Fruit fly (Drosophila melanogaster) whole organism, embryonic: Measurements from ENCODE around the gene CG10383.

ENCODE experiments used
- ATbp ChIP-seq: fragments of 200-800 bp; sonication (Bioruptor generic); optimal IDR thresholded peaks from 2 replicates; lab custom pipeline; 2017; ENCODE audit warnings: missing biosample characterization, mild to moderate bottlenecking, missing genetic modification characterization, missing genetic modification reagents
- Blimp-1 ChIP-seq: fragments of 200-800 bp; sonication (Bioruptor generic); optimal IDR thresholded peaks from 3 replicates; lab custom pipeline; 2018; ENCODE audit warnings: missing biosample characterization, missing genetic modification characterization, mild to moderate bottlenecking, moderate library complexity, missing genetic modification reagents
- CG10366 ChIP-seq: fragments of 200-800 bp; sonication (Bioruptor generic); IDR thresholded peaks from 2 replicates; pipeline ENCODE4 v1.3.6; 2022; ENCODE audit warnings: missing biosample characterization, missing genetic modification characterization
- CG10959 ChIP-seq: fragments of 200-800 bp; sonication (Bioruptor generic); IDR thresholded peaks from 2 replicates; pipeline ENCODE4 v1.3.6; 2022; ENCODE audit warnings: missing biosample characterization, missing genetic modification characterization
- CG11093 ChIP-seq: fragments of 200-800 bp; sonication (Bioruptor generic); IDR thresholded peaks from 3 replicates; pipeline ENCODE4 v1.3.6; 2022; ENCODE audit warnings: missing biosample characterization, missing genetic modification characterization
- CG12942 ChIP-seq: fragments of 200-800 bp; sonication (Bioruptor generic); optimal IDR thresholded peaks from 3 replicates; lab custom pipeline; 2016; ENCODE audit warnings: missing biosample characterization, missing genetic modification characterization
- CG13287 ChIP-seq: fragments of 200-800 bp; sonication (Bioruptor generic); IDR thresholded peaks from 2 replicates; pipeline ENCODE4 v1.3.6; 2022; ENCODE audit warnings: missing biosample characterization, missing genetic modification characterization; ENCODE audit not compliant: partially characterized antibody
- CG14860 ChIP-seq: fragments of 200-800 bp; sonication (Bioruptor generic); IDR thresholded peaks from 3 replicates; pipeline ENCODE4 v1.3.6; 2022; ENCODE audit warnings: missing biosample characterization, missing genetic modification characterization; ENCODE audit not compliant: partially characterized antibody
- CG17361 ChIP-seq: fragments of 200-800 bp; sonication (Bioruptor generic); IDR thresholded peaks from 3 replicates; pipeline ENCODE4 v1.3.6; 2022; ENCODE audit warnings: missing biosample characterization, missing genetic modification characterization
- CG1792 ChIP-seq: fragments of 200-800 bp; sonication (Bioruptor generic); optimal IDR thresholded peaks from 2 replicates; lab custom pipeline; 2016; ENCODE audit warnings: missing biosample characterization, missing genetic modification characterization
- CG2875 ChIP-seq: fragments of 200-800 bp; sonication (Bioruptor generic); optimal IDR thresholded peaks from 2 replicates; lab custom pipeline; 2017; ENCODE audit warnings: missing biosample characterization, mild to moderate bottlenecking, missing genetic modification characterization, missing genetic modification reagents
- CG31441 ChIP-seq: fragments of 200-800 bp; sonication (Bioruptor generic); IDR thresholded peaks from 2 replicates; pipeline ENCODE4 v1.3.6; 2022; ENCODE audit warnings: missing biosample characterization, missing genetic modification characterization
- CG3847 ChIP-seq: fragments of 200-800 bp; sonication (Bioruptor generic); IDR thresholded peaks from 2 replicates; pipeline ENCODE4 v1.3.6; 2022; ENCODE audit warnings: missing biosample characterization, missing genetic modification characterization
- CG4730 ChIP-seq: fragments of 200-800 bp; sonication (Bioruptor generic); IDR thresholded peaks from 2 replicates; pipeline ENCODE4 v1.3.6; 2022; ENCODE audit warnings: missing biosample characterization, missing genetic modification characterization
- CG8290 ChIP-seq, 3 experiments: fragments of 200-800 bp; sonication (Bioruptor generic); optimal IDR thresholded peaks; 2 replicates each; lab custom pipeline; 2016 to 2019; ENCODE audit warnings: missing biosample characterization in 3 of 3, missing genetic modification characterization in 3 of 3, mild to moderate bottlenecking in 2 of 3, moderate library complexity in 1 of 3
- Hr39 ChIP-seq: fragments of >200 bp; optimal IDR thresholded peaks from 2 replicates; lab custom pipeline; 2017
- Hr51 ChIP-seq, 2 experiments: fragments of 200-800 bp; sonication (Bioruptor generic); optimal IDR thresholded peaks; 2 replicates in 1 of 2; 3 replicates in 1 of 2; lab custom pipeline; 2016 to 2018; ENCODE audit warnings: missing biosample characterization in 2 of 2, missing genetic modification characterization in 2 of 2, mild to moderate bottlenecking in 1 of 2, moderate library complexity in 1 of 2
- MESR4 ChIP-seq: fragments of 200-800 bp; sonication (Bioruptor generic); optimal IDR thresholded peaks from 2 replicates; lab custom pipeline; 2018; ENCODE audit warnings: missing biosample characterization, mild to moderate bottlenecking, missing genetic modification characterization, moderate library complexity
- Med ChIP-seq: fragments of 200-800 bp; sonication (Bioruptor generic); peaks from one replicate; lab custom pipeline; 2016; ENCODE audit warnings: missing biosample characterization, missing genetic modification characterization, mild to moderate bottlenecking, inconsistent platforms, moderate library complexity
- Pdp1 ChIP-seq, 2 experiments: fragments of 200-800 bp; sonication (Bioruptor generic); optimal IDR thresholded peaks; 3 replicates each; lab custom pipeline; 2016; ENCODE audit warnings: missing biosample characterization in 2 of 2, missing genetic modification characterization in 2 of 2, mild to moderate bottlenecking in 1 of 2, moderate library complexity in 1 of 2
- YL-1 ChIP-seq: fragments of 200-800 bp; sonication (Bioruptor generic); optimal IDR thresholded peaks from 3 replicates; lab custom pipeline; 2017; ENCODE audit warnings: missing biosample characterization, mild to moderate bottlenecking, missing genetic modification characterization
- bab2 ChIP-seq: fragments of 200-800 bp; sonication (Bioruptor generic); optimal IDR thresholded peaks from 2 replicates; lab custom pipeline; 2016; ENCODE audit warnings: missing biosample characterization, missing genetic modification characterization
- crp ChIP-seq, 2 experiments: fragments of 200-800 bp; sonication (Bioruptor generic); optimal IDR thresholded peaks; 2 replicates in 1 of 2; 3 replicates in 1 of 2; lab custom pipeline; 2017; ENCODE audit warnings: missing biosample characterization in 2 of 2, missing genetic modification characterization in 2 of 2, mild to moderate bottlenecking in 1 of 2, moderate library complexity in 1 of 2
- dpn ChIP-seq, 2 experiments: fragments of 200-800 bp; sonication (Bioruptor generic); optimal IDR thresholded peaks; 3 replicates each; lab custom pipeline; 2016; ENCODE audit warnings: missing biosample characterization in 2 of 2, missing genetic modification characterization in 2 of 2
- gsb-n ChIP-seq: fragments of 200-800 bp; sonication (Bioruptor generic); optimal IDR thresholded peaks from 3 replicates; lab custom pipeline; 2018; ENCODE audit warnings: missing biosample characterization, mild to moderate bottlenecking, missing genetic modification characterization
- her ChIP-seq: fragments of 200-800 bp; sonication (Bioruptor generic); optimal IDR thresholded peaks from 2 replicates; lab custom pipeline; 2016; ENCODE audit warnings: missing biosample characterization, missing genetic modification characterization
- lmd ChIP-seq: fragments of 200-800 bp; sonication (Bioruptor generic); IDR thresholded peaks from 2 replicates; pipeline ENCODE4 v1.3.6; 2022; ENCODE audit warnings: missing biosample characterization, missing genetic modification characterization
- lola ChIP-seq, 3 experiments: fragments of >200 bp in 2 of 3; fragments of 200-800 bp in 1 of 3; sonication (Bioruptor generic) in 1 of 3; optimal IDR thresholded peaks; 2 replicates each; lab custom pipeline; 2017 to 2019; ENCODE audit warnings: missing biosample characterization in 3 of 3, missing genetic modification characterization in 3 of 3, mild to moderate bottlenecking in 1 of 3, moderate library complexity in 1 of 3
- row ChIP-seq: fragments of 200-800 bp; sonication (Bioruptor generic); IDR thresholded peaks from 3 replicates; pipeline ENCODE4 v1.3.6; 2022; ENCODE audit warnings: missing biosample characterization, missing genetic modification characterization
- sc ChIP-seq, 3 experiments: fragments of >200 bp in 2 of 3; fragments of 200-800 bp in 1 of 3; sonication (Bioruptor generic) in 1 of 3; optimal IDR thresholded peaks; 2 replicates in 2 of 3; 3 replicates in 1 of 3; lab custom pipeline; 2017; ENCODE audit warnings: mild to moderate bottlenecking in 1 of 3, missing biosample characterization in 1 of 3, missing genetic modification characterization in 1 of 3, missing genetic modification reagents in 1 of 3
- sd ChIP-seq: fragments of 200-800 bp; sonication (Bioruptor generic); optimal IDR thresholded peaks from 3 replicates; lab custom pipeline; 2018; ENCODE audit warnings: missing biosample characterization, mild to moderate bottlenecking, missing genetic modification characterization, moderate library complexity
- sens ChIP-seq: fragments of 200-800 bp; sonication (Bioruptor generic); peaks from one replicate; lab custom pipeline; 2016; ENCODE audit warnings: missing biosample characterization, missing genetic modification characterization
- seq ChIP-seq: fragments of 200-800 bp; sonication (Bioruptor generic); IDR thresholded peaks from 2 replicates; pipeline ENCODE4 v1.3.6; 2022; ENCODE audit warnings: missing biosample characterization, missing genetic modification characterization
- sim ChIP-seq: fragments of 200-800 bp; sonication (Bioruptor generic); IDR thresholded peaks from 2 replicates; pipeline ENCODE4 v1.3.6; 2022; ENCODE audit warnings: missing biosample characterization, missing genetic modification characterization
- slbo ChIP-seq: fragments of 200-800 bp; sonication (Bioruptor generic); IDR thresholded peaks from 2 replicates; pipeline ENCODE4 v1.3.6; 2022; ENCODE audit warnings: missing biosample characterization, missing genetic modification characterization
- stc ChIP-seq: fragments of 200-800 bp; sonication (Bioruptor generic); IDR thresholded peaks from 2 replicates; pipeline ENCODE4 v1.3.6; 2022; ENCODE audit warnings: missing biosample characterization, missing genetic modification characterization
- tll ChIP-seq, 2 experiments: fragments of 200-800 bp in 1 of 2; fragments of >200 bp in 1 of 2; sonication (Bioruptor generic) in 1 of 2; optimal IDR thresholded peaks; 2 replicates each; lab custom pipeline; 2017 to 2019; ENCODE audit warnings: missing biosample characterization in 2 of 2, missing genetic modification characterization in 2 of 2, mild to moderate bottlenecking in 1 of 2, moderate library complexity in 1 of 2
- trem ChIP-seq: fragments of 200-800 bp; optimal IDR thresholded peaks from 3 replicates; lab custom pipeline; 2019; ENCODE audit warnings: missing biosample characterization, mild to moderate bottlenecking, missing genetic modification characterization, moderate library complexity
- twi ChIP-seq: fragments of 200-800 bp; optimal IDR thresholded peaks from 2 replicates; lab custom pipeline; 2019; ENCODE audit warnings: missing biosample characterization, mild to moderate bottlenecking, missing genetic modification characterization, moderate library complexity
- unpg ChIP-seq: fragments of 200-800 bp; sonication (Bioruptor generic); optimal IDR thresholded peaks from 3 replicates; lab custom pipeline; 2018; ENCODE audit warnings: missing biosample characterization, mild to moderate bottlenecking, missing genetic modification characterization, moderate library complexity
- vvl ChIP-seq: fragments of 200-800 bp; sonication (Bioruptor generic); IDR thresholded peaks from 2 replicates; pipeline ENCODE4 v1.3.6; 2022; ENCODE audit warnings: missing biosample characterization, missing genetic modification characterization
- zen ChIP-seq: fragments of 200-800 bp; sonication (Bioruptor generic); optimal IDR thresholded peaks from 3 replicates; lab custom pipeline; 2018; ENCODE audit warnings: missing biosample characterization, mild to moderate bottlenecking, missing genetic modification characterization, moderate library complexity
- zfh2 ChIP-seq: fragments of 200-800 bp; sonication (Bioruptor generic); optimal IDR thresholded peaks from 2 replicates; lab custom pipeline; 2016; ENCODE audit warnings: missing biosample characterization, missing genetic modification characterization

Gene CG10383

DNA sequence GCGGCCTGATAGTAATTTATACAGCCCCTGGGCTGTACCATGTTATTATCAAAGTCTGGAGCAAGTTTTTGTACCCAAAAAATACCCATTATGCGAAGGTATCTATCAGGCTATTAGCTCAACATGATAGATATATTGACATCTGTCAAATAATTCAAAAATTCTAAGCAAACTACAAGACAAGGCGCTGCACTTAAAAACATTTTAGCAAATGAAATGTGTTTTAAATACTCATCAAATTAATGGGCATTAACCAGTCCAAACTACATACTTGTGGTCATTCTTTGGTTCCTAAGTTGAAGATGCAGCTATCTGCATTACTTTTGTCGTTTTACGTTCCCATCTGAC lies 42.1 kb downstream of the CG10383 start (continued):
- TF ChIP-seq dpn (GFP tag; optimal IDR thresholded peaks at IDR 0.05; lab: Kevin White, UChicago) (peak; percentile 26 to 66), YL-1 (GFP tag; lab: Kevin White, UChicago) (no peak), crp (GFP tag; optimal IDR thresholded peaks at IDR 0.05; lab: Kevin White, UChicago) (peak in 1 of 2 experiments; percentile 3), CG14860 (GFP tag; lab: Robert Waterston, UW) (no peak), gsb-n (tag; lab: Kevin White, UChicago) (peak; percentile 70)
- TF ChIP-seq, all 482 proteins: peak for 285

DNA sequence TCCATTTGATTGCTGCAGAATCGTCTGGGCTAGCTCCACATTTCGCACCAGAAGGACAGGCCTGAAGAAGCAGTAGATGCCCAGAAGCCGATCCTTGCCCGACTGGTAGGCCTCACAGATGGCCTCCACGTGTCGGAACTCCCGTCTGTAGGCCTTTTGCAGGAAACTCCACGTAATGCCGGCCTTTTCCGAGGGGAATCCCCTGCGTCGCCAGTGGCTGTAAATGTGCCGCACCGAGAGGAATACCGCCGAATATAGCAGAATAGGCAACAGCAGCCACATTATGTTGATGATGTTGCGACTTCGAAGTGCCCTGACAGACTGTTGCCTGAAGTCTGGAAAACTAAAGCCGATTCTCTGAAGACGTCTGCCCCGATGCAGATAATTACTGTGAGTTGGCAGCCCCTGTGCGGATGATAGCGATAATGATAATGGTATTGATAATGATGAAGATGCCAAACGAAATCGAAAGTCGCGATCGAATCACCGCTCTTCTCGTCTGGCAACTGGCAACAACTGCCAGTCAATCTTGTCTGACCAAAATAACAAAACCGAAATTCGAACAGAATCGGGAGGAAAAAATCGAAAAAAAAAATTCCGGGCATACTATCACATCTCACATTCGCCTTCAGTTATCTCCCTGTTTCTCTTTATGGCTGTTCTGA lies 42.6 kb downstream of the CG10383 start, which contains the start of gene Cyp310a1:
Gene Cyp310a1 (minus strand): TSS at position 348 of the 665 bp plus-strand sequence.
- TF ChIP-seq trem (tag; lab: Kevin White, UChicago): peak; percentile 48
- no peak for TF ChIP-seq CG10959
- TF ChIP-seq CG17361: no peak
- TF ChIP-seq twi (tag; lab: Kevin White, UChicago): peak; percentile 83
- peak; percentile 34 for TF ChIP-seq Med (GFP tag; lab: Kevin White, UChicago)

DNA sequence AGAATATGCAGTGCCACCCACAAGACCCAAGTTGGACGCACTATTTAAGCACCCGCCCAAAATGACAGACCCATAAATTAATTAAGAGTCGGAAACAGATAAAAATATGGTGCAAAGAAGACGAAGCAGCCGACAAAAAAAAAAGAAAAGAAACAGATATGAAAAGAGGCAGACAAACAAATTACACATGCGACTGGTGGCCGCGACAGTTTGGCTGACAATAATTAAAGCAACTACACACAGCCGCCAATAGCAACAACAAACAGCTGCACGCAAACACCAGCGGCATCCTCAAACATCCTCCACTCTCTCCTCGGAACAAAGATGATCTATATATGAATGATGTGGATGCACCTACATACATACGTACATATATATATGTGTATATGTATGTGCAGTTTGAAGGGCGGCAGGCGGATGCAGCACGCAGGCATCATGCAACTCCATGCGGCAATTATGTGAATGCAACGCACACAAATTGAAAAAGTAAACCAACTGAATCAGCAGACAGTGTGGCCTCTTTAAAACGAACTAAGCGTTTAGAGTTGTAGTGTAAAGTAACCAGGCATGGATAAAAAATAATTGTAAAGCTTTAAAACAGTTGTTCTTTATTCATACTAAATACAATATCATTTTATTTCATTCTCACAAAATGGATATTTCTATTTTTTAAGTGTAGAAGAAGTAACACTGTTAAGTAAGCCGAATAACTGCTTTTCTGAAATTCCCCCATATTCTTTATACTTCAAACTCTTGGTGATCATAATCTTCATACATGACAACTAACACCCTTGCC lies 47.3 kb downstream of the CG10383 start:
- TF ChIP-seq lmd: 0 out of 2 replicates have a peak, but pooled peaks have one; percentile 31
- no peak for TF ChIP-seq CG12942 (GFP tag; lab: Kevin White, UChicago)
- no peak for TF ChIP-seq CG11093 (GFP tag; lab: Robert Waterston, UW)
- TF ChIP-seq seq (GFP tag; lab: Robert Waterston, UW): no peak
- no peak for TF ChIP-seq sim
- TF ChIP-seq row (GFP tag; lab: Robert Waterston, UW): peak; percentile 69
- peak; percentile 26; the same call in 1 of the 2 replicates for TF ChIP-seq slbo
- no peak for TF ChIP-seq CG4730 (GFP tag; lab: Robert Waterston, UW)
- TF ChIP-seq Hr51 (GFP tag; optimal IDR thresholded peaks at IDR 0.05; lab: Kevin White, UChicago): peak in 1 of 2 experiments; percentile 46
- peak; percentile 2 to 32 for TF ChIP-seq Pdp1 (GFP tag; optimal IDR thresholded peaks at IDR 0.05; lab: Kevin White, UChicago)
- TF ChIP-seq vvl (GFP tag; lab: Robert Waterston, UW): peak; percentile 23; the same call in 1 of the 2 replicates
- no peak for TF ChIP-seq sd (tag; lab: Kevin White, UChicago)
- TF ChIP-seq CG1792 (GFP tag; lab: Kevin White, UChicago): no peak
- no peak for TF ChIP-seq stc (GFP tag; lab: Robert Waterston, UW)
- no peak for TF ChIP-seq CG13287 (GFP tag; lab: Robert Waterston, UW)
- peak; percentile 56 for TF ChIP-seq unpg
- TF ChIP-seq sens (GFP tag; lab: Kevin White, UChicago): peak; percentile 93
- no peak for TF ChIP-seq Hr39 (lab: Kevin White, UChicago)
- TF ChIP-seq CG10366 (GFP tag; lab: Robert Waterston, UW): peak; percentile 22; the same call in 1 of the 2 replicates
- no peak for TF ChIP-seq sc (optimal IDR thresholded peaks at IDR 0.05; lab: Kevin White, UChicago)
- peak; percentile 7 for TF ChIP-seq sc (GFP tag; optimal IDR thresholded peaks at IDR 0.05; lab: Kevin White, UChicago)
- no peak for TF ChIP-seq MESR4 (GFP tag; lab: Kevin White, UChicago)
- TF ChIP-seq CG2875: peak; percentile 37
- no peak for TF ChIP-seq zfh2 (GFP tag; lab: Kevin White, UChicago)
- TF ChIP-seq CG3847 (GFP tag; lab: Robert Waterston, UW): 0 out of 2 replicates have a peak, but pooled peaks have one; percentile 18
- TF ChIP-seq ATbp (GFP tag; lab: Kevin White, UChicago): peak; percentile 6
- TF ChIP-seq Blimp-1 (GFP tag; lab: Kevin White, UChicago): peak; percentile 10
- TF ChIP-seq lola (GFP tag; optimal IDR thresholded peaks at IDR 0.05; lab: Kevin White, UChicago): peak in 1 of 3 experiments; percentile 66
- no peak for TF ChIP-seq CG31441 (GFP tag; lab: Robert Waterston, UW)
- peak; percentile 13 for TF ChIP-seq bab2 (GFP tag; lab: Kevin White, UChicago)
- TF ChIP-seq her (GFP tag; lab: Kevin White, UChicago): no peak
- no peak for TF ChIP-seq tll (GFP tag; optimal IDR thresholded peaks at IDR 0.05; lab: Kevin White, UChicago)
- no peak for TF ChIP-seq zen (tag; lab: Kevin White, UChicago)
- peak; percentile 4 for TF ChIP-seq CG8290 (GFP tag; optimal IDR thresholded peaks at IDR 0.05; lab: Kevin White, UChicago)
- TF ChIP-seq CG8290 (tag; optimal IDR thresholded peaks at IDR 0.05; lab: Kevin White, UChicago): no peak
